Fruit fly (Drosophila melanogaster): Measurements from ENCODE around the gene CG34124.

The CG34124 gene

dm6 chr2L:4981278-4981966, 23.2 kb downstream of the CG34124 start, which contains the start of the genes CG8892 and CG34126 (continued):
- TF ChIP-seq Mes4 (GFP tag; optimal IDR thresholded peaks at IDR 0.05) (peak; percentile 87), Oli (tag; optimal IDR thresholded peaks at IDR 0.05) (peak; percentile 96), az2 (GFP tag; optimal IDR thresholded peaks at IDR 0.05) (peak; percentile 98), CG8478 (optimal IDR thresholded peaks at IDR 0.05) (no peak), cas (GFP tag; IDR thresholded peaks at IDR 0.05) (peak; percentile 90), zfh2 (GFP tag; optimal IDR thresholded peaks at IDR 0.05) (peak; percentile 98), CG18262 (tag; optimal IDR thresholded peaks at IDR 0.05) (peak; percentile 97), CG17802 (tag; optimal IDR thresholded peaks at IDR 0.05) (peak; percentile 90), CG14965 (GFP tag; optimal IDR thresholded peaks at IDR 0.05; ENCODE audit: borderline replicate concordance) (peak; percentile 61), CG16863 (GFP tag; optimal IDR thresholded peaks at IDR 0.05) (peak; percentile 95), Med (GFP tag) (peak; percentile 99), CG10543 (GFP tag; optimal IDR thresholded peaks at IDR 0.05) (peak; percentile 98), gem (tag; optimal IDR thresholded peaks at IDR 0.05) (peak; percentile 98), CG3995 (GFP tag; optimal IDR thresholded peaks at IDR 0.05) (peak; percentile 83), zen (tag; optimal IDR thresholded peaks at IDR 0.05) (peak; percentile 96), PHDP (tag; optimal IDR thresholded peaks at IDR 0.05) (peak; percentile 96), HmgD (GFP tag; optimal IDR thresholded peaks at IDR 0.05) (peak; percentile 90), Nf-YA (GFP tag; IDR thresholded peaks at IDR 0.05) (peak; percentile 89), Doc3 (GFP tag; IDR thresholded peaks at IDR 0.05; ENCODE audit: partially characterized antibody) (no peak), CG16779 (GFP tag; IDR thresholded peaks at IDR 0.05) (peak; percentile 85), Ssrp (tag; optimal IDR thresholded peaks at IDR 0.05) (peak; percentile 97), CG12391 (tag; optimal IDR thresholded peaks at IDR 0.05) (peak; percentile 98), Elba2 (GFP tag; optimal IDR thresholded peaks at IDR 0.05) (peak; percentile 92), eyg (GFP tag; optimal IDR thresholded peaks at IDR 0.05) (peak; percentile 92), CG12219 (GFP tag; optimal IDR thresholded peaks at IDR 0.05) (peak; percentile 86), Eip74EF (GFP tag; optimal IDR thresholded peaks at IDR 0.05) (peak in 1 of 2 experiments; percentile 85), CG11398 (GFP tag; optimal IDR thresholded peaks at IDR 0.05) (peak; percentile 82), hth (optimal IDR thresholded peaks at IDR 0.05) (no peak), CG15696 (tag; optimal IDR thresholded peaks at IDR 0.05) (peak; percentile 98), CG9437 (GFP tag; optimal IDR thresholded peaks at IDR 0.05) (peak; percentile 92), NC2β (GFP tag; optimal IDR thresholded peaks at IDR 0.05) (peak; percentile 95), chm (GFP tag; IDR thresholded peaks at IDR 0.05) (peak; percentile 92), CG9215 (GFP tag; IDR thresholded peaks at IDR 0.05) (peak; percentile 97), CG12071 (GFP tag; optimal IDR thresholded peaks at IDR 0.05) (peak; percentile 88), dmrt11E (tag; optimal IDR thresholded peaks at IDR 0.05) (peak; percentile 96), fd64A (GFP tag; optimal IDR thresholded peaks at IDR 0.05) (peak; percentile 77), CG6765 (GFP tag; optimal IDR thresholded peaks at IDR 0.05) (peak; percentile 91), hkb (optimal IDR thresholded peaks at IDR 0.05) (peak; percentile 93), hkb (GFP tag; IDR thresholded peaks at IDR 0.05) (peak; percentile 92), CG7372 (GFP tag; IDR thresholded peaks at IDR 0.05) (peak; percentile 97), CG31224 (GFP tag; IDR thresholded peaks at IDR 0.05) (peak; percentile 92), CG10462 (GFP tag; optimal IDR thresholded peaks at IDR 0.05) (peak; percentile 97), ERR (GFP tag; optimal IDR thresholded peaks at IDR 0.05) (peak; percentile 87), corto (GFP tag; optimal IDR thresholded peaks at IDR 0.05) (peak; percentile 95), CG2889 (GFP tag; IDR thresholded peaks at IDR 0.05) (peak; percentile 95), CG31441 (GFP tag; IDR thresholded peaks at IDR 0.05) (peak; percentile 96), CG7357 (GFP tag; IDR thresholded peaks at IDR 0.05) (peak; percentile 92), Dip2 (GFP tag; IDR thresholded peaks at IDR 0.05) (peak; percentile 71), CG2116 (GFP tag; optimal IDR thresholded peaks at IDR 0.05) (peak; percentile 87), MBD-R2 (GFP tag; IDR thresholded peaks at IDR 0.05) (peak; percentile 97)

Data from whole organism, embryonic.